Worm (Caenorhabditis elegans) whole organism, L3 larva: ENCODE data around the gene Y47D3A.31.

Experiments
- ama-1 ChIP-seq: fragments of 150-350 bp; optimal IDR thresholded peaks from 2 replicates; lab custom pipeline; 2018
- fkh-10 ChIP-seq: sonication (generic microtip); optimal IDR thresholded peaks from 2 replicates; lab custom pipeline; 2017; ENCODE audit warnings: missing biosample characterization, missing genetic modification reagents, missing genetic modification characterization
- jun-1 ChIP-seq: fragments of 150-350 bp; optimal IDR thresholded peaks from 2 replicates; lab custom pipeline; 2014; ENCODE audit warnings: missing biosample characterization, missing genetic modification reagents, missing genetic modification characterization
- lin-39 ChIP-seq: fragments of 150-350 bp; optimal IDR thresholded peaks from 2 replicates; lab custom pipeline; 2018; ENCODE audit warnings: missing biosample characterization, missing genetic modification reagents, missing genetic modification characterization
- mdl-1 ChIP-seq: fragments of 150-350 bp; optimal IDR thresholded peaks from 2 replicates; lab custom pipeline; 2014; ENCODE audit warnings: missing biosample characterization, missing genetic modification characterization
- nhr-237 ChIP-seq: fragments of 150-350 bp; optimal IDR thresholded peaks from 2 replicates; lab custom pipeline; 2014; ENCODE audit warnings: missing biosample characterization, missing genetic modification characterization
- nhr-76 ChIP-seq: fragments of 150-350 bp; sonication (generic microtip); optimal IDR thresholded peaks from 5 replicates; lab custom pipeline; 2014; ENCODE audit warnings: missing biosample characterization, missing genetic modification characterization
- nhr-77 ChIP-seq: fragments of 150-350 bp; optimal IDR thresholded peaks from 2 replicates; lab custom pipeline; 2014; ENCODE audit warnings: missing biosample characterization, missing genetic modification characterization
- pqm-1 ChIP-seq: fragments of 150-350 bp; optimal IDR thresholded peaks from 2 replicates; lab custom pipeline; 2017; ENCODE audit warnings: missing biosample characterization, missing genetic modification characterization, inconsistent platforms
- tbx-2 ChIP-seq: sonication (generic microtip); optimal IDR thresholded peaks from 2 replicates; lab custom pipeline; 2016; ENCODE audit warnings: mild to moderate bottlenecking, missing genetic modification characterization, missing compliant biosample characterization
- unc-62 ChIP-seq: fragments of 150-350 bp; sonication (generic microtip); optimal IDR thresholded peaks from 4 replicates; lab custom pipeline; 2014; ENCODE audit warnings: missing biosample characterization, missing genetic modification reagents, missing genetic modification characterization
- ztf-4 ChIP-seq: fragments of 150-350 bp; optimal IDR thresholded peaks from 2 replicates; lab custom pipeline; 2014; ENCODE audit warnings: missing biosample characterization, missing genetic modification characterization

DNA sequence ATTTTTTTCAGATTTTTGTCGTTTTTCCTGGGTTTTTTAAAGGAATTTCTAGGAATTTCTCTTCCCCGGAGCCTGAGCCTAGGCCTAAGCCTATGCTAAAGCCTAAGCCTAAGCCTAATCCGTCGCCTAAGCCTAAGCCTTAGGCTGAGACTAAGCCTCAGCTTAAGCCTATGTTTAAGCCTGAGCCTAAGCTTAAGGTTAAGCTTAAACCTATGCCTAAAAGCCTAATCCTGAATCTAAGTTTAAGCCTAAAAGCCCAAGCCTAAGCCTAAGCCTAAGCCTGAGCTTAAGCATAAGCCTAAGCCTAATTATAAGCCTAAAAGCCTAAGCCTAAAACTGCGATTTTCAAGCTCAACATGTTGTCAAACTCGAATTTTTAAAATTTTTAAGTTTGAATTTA is 37.1 kb upstream of the Y47D3A.31 start:
- TF ChIP-seq nhr-237 (no peak), jun-1 (tag; lab: Kevin White, UChicago) (no peak), unc-62 (GFP tag; lab: Kevin White, UChicago) (no peak), nhr-76 (tag; lab: Kevin White, UChicago) (no peak), lin-39 (tag; lab: Kevin White, UChicago) (no peak), tbx-2 (tag; lab: Kevin White, UChicago) (no peak), pqm-1 (tag; lab: Kevin White, UChicago) (no peak), mdl-1 (tag; lab: Kevin White, UChicago) (no peak), ztf-4 (tag; lab: Kevin White, UChicago) (no peak), fkh-10 (GFP tag; lab: Kevin White, UChicago) (no peak), ama-1 (lab: Kevin White, UChicago) (no peak), nhr-77 (tag; lab: Kevin White, UChicago) (no peak)
